Fruit fly (Drosophila melanogaster) whole organism, larva: Measurements from ENCODE around the gene PGRP-SA.

ENCODE experiments used
- noc ChIP-seq: fragments of 200-800 bp; sonication (Bioruptor generic); optimal IDR thresholded peaks from 3 replicates; lab custom pipeline; 2019; ENCODE audit warnings: missing biosample characterization, mild to moderate bottlenecking, missing genetic modification characterization, moderate library complexity

Gene PGRP-SA

DNA sequence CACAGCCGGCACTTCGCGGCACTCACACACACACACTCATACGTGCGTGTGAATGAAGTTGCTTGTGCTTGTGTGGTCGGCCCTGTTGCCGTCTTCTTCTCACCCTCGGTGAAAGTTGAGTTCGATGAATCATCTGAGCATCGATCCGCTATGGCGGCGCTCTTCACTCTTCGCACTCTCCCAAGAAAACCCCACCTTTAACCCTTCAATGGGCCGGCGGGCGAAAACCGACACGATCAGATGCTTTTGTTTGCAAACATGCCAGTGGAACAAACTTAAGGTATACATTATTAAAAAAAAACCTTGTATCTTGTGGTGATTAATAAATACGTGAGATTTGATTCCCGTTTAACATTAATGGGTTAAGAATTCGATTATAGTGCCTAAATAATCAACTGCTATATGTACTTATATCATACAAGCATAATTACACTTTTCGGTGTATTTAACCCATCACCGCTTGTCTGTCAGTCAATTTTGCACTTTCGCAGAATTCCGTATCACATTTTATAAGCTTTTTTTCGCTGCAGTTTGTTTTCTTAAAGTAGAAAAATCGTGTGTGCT lies 39.4 kb downstream of the PGRP-SA start:
- TF ChIP-seq noc (tag; lab: Kevin White, UChicago): no peak

DNA sequence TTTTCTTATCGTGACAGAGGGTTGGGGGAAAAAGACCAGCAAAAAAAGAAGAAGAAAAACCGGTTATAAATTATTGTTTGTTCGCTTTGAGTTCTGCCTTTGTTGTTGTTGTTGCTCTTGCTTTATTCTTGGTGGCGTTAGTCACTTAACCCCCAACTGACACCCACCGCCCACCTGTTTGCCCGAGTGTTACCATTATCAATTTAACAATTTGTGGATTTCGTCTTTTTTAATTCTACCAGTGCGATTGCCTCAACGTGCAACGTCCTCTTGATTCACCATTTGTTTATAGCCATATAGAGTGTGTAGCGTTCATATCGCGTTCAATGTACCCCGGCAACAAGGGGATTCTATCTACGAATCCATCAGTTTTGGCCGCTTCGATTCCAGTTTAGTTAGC lies 40.0 kb downstream of the PGRP-SA start:
- no peak for TF ChIP-seq noc (tag; lab: Kevin White, UChicago)

DNA sequence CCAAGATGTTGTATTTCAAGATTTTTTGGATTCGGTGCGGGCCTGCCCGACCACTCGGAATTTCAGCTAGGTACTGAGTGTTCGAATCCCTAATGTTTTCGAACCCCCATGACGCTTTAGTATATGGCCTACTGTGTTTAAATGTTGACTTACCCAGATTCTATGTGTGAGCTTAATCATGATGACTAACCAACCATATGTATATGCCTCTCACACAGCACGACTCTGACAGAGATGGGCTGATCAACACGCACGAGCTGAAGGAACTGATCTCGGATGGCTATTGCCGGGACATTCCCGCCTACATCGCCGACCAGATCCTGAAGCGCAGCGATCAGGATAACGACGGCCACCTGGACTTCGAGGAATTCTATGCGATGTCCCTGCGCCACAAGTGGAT lies 42.7 kb downstream of the PGRP-SA start, which contains the start of gene CG2533:
CG2533 (minus strand) TSS at position 101 of the 400 bp plus-strand sequence.
- TF ChIP-seq noc (tag; lab: Kevin White, UChicago): no peak

DNA sequence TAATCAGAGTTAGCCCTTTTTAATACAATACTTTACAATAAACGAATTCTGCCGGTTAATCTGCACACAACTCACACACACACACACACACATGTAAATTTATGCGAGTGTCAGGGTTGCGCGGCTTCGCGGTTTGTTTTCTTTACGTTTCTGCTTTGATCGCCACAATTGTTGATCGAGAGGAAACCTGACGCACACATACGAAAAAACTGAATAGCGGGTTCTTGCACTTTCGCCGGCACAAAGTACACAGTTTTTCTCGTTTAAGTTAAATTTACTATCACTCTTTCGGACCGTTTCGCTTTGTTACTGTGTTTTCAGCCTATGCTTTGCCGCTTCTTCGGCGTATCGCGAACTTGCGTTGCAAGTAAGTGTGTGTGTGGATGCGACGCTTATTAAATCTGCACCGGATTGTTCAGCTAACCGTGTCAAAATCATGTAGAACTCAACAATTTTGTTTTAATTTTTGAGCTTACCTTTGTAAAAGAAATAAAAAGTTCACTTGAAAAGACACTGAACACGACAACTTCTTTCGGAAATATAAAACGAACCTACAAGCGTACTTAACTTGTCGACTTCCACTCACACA lies 49.7 kb downstream of the PGRP-SA start:
- no peak for TF ChIP-seq noc (tag; lab: Kevin White, UChicago)

DNA sequence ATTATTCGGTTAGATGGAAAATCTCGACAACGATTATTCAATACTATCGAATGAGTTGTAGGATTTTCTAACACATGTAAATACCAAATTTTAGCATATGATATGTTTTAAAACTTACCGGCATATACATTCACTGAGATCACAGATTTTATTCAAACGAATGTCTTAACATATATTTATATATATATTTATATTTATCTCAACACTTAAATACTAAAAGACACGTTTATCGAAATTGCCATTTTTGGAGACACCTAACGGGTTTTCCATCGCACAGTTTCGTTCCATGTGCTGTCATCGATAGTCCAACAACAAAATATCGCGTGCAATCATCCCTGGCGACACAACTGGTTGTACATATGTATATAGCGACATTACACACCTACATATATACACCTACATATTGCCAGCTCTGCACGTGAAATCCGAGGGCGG lies 50.2 kb downstream of the PGRP-SA start, which contains the start of the genes CG2247 and CG1703:
CG2247 (minus strand) TSS at position 8 of the 435 bp plus-strand sequence.
CG1703 (plus strand) TSS at position 283 of the 435 bp plus-strand sequence.
- TF ChIP-seq noc (tag; lab: Kevin White, UChicago): peak; percentile 12
